Worm (Caenorhabditis elegans) whole organism, L1 larva: Measurements from ENCODE around the gene T28A8.5.

ENCODE experiments used
- C04F5.9 ChIP-seq: sonication (generic microtip); optimal IDR thresholded peaks from 2 replicates; lab custom pipeline; 2016; ENCODE audit warnings: missing genetic modification characterization, missing compliant biosample characterization
- C16A3.4 ChIP-seq: fragments of 150-350 bp; optimal IDR thresholded peaks from 2 replicates; lab custom pipeline; 2014; ENCODE audit warnings: missing biosample characterization, missing genetic modification characterization
- C34B4.2 ChIP-seq: sonication (generic microtip); optimal IDR thresholded peaks from 2 replicates; lab custom pipeline; 2017; ENCODE audit warnings: mild to moderate bottlenecking, missing genetic modification characterization, missing compliant biosample characterization
- F16B12.6 ChIP-seq: fragments of 150-350 bp; optimal IDR thresholded peaks from 2 replicates; lab custom pipeline; 2014; ENCODE audit warnings: missing biosample characterization, missing genetic modification characterization
- Y116A8C.19 ChIP-seq: sonication (generic microtip); optimal IDR thresholded peaks from 2 replicates; lab custom pipeline; 2016; ENCODE audit warnings: missing compliant biosample characterization, missing genetic modification characterization, borderline replicate concordance
- aha-1 ChIP-seq: fragments of 150-350 bp; optimal IDR thresholded peaks from 2 replicates; lab custom pipeline; 2014; ENCODE audit warnings: missing biosample characterization, missing genetic modification characterization
- alr-1 ChIP-seq: fragments of 200-800 bp; sonication (Bioruptor generic); optimal IDR thresholded peaks from 2 replicates; lab custom pipeline; 2018; ENCODE audit warnings: borderline replicate concordance, mild to moderate bottlenecking, missing genetic modification characterization, missing compliant biosample characterization
- ceh-8 ChIP-seq: fragments of 200-800 bp; sonication (Bioruptor generic); optimal IDR thresholded peaks from 2 replicates; lab custom pipeline; 2018; ENCODE audit warnings: mild to moderate bottlenecking, missing genetic modification characterization, moderate library complexity, missing compliant biosample characterization
- ceh-88 ChIP-seq: fragments of 200-800 bp; sonication (Bioruptor generic); IDR thresholded peaks from 2 replicates; pipeline ENCODE4 v1.3.6; 2022; ENCODE audit warnings: missing genetic modification characterization, missing compliant biosample characterization
- ceh-90 ChIP-seq: sonication (generic microtip); optimal IDR thresholded peaks from 2 replicates; lab custom pipeline; 2016; ENCODE audit warnings: missing genetic modification characterization, missing compliant biosample characterization
- efl-1 ChIP-seq, 4 experiments: fragments of 150-350 bp; optimal IDR thresholded peaks in 3 of 4; peaks in 1 of 4; 1 replicate in 1 of 4; 2 replicates in 3 of 4; lab custom pipeline; 2014; ENCODE audit warnings: missing biosample characterization in 2 of 4, missing genetic modification characterization in 2 of 4, missing genetic modification reagents in 2 of 4
- efl-3 ChIP-seq: fragments of 200-800 bp; sonication (Bioruptor generic); optimal IDR thresholded peaks from 2 replicates; lab custom pipeline; 2018; ENCODE audit warnings: mild to moderate bottlenecking, missing genetic modification characterization, missing compliant biosample characterization
- elt-2 ChIP-seq: sonication (generic microtip); optimal IDR thresholded peaks from 2 replicates; lab custom pipeline; 2016; ENCODE audit warnings: missing genetic modification characterization, mild to moderate bottlenecking, inconsistent platforms, missing compliant biosample characterization, missing genetic modification reagents
- elt-3 ChIP-seq, 6 experiments: fragments of 150-350 bp in 1 of 6; sonication (generic microtip); optimal IDR thresholded peaks; 2 replicates each; lab custom pipeline; 2017 to 2018; ENCODE audit warnings: missing biosample characterization in 6 of 6, missing genetic modification characterization in 6 of 6, inconsistent platforms in 1 of 6
- fkh-10 ChIP-seq: sonication (generic microtip); optimal IDR thresholded peaks from 2 replicates; lab custom pipeline; 2017; ENCODE audit warnings: missing biosample characterization, missing genetic modification reagents, missing genetic modification characterization
- fkh-8 ChIP-seq: sonication (generic microtip); optimal IDR thresholded peaks from 2 replicates; lab custom pipeline; 2016; ENCODE audit warnings: mild to moderate bottlenecking, missing genetic modification characterization, missing compliant biosample characterization
- grh-1 ChIP-seq: fragments of 200-800 bp; sonication (Bioruptor generic); IDR thresholded peaks from 2 replicates; pipeline ENCODE4 v1.3.6; 2022; ENCODE audit warnings: missing genetic modification reagents, missing genetic modification characterization, missing compliant biosample characterization
- hpl-2 ChIP-seq: fragments of 150-350 bp; optimal IDR thresholded peaks from 2 replicates; lab custom pipeline; 2014; ENCODE audit warnings: missing biosample characterization, missing genetic modification reagents, missing genetic modification characterization
- isw-1 ChIP-seq: fragments of 200-800 bp; sonication (Bioruptor generic); IDR thresholded peaks from 2 replicates; pipeline ENCODE4 v1.3.6; 2022; ENCODE audit warnings: missing genetic modification characterization, missing compliant biosample characterization
- lin-13 ChIP-seq: fragments of 150-350 bp; optimal IDR thresholded peaks from 2 replicates; lab custom pipeline; 2014; ENCODE audit warnings: missing biosample characterization, missing genetic modification reagents, missing genetic modification characterization
- lin-14 ChIP-seq: fragments of 200-800 bp; sonication (Bioruptor generic); optimal IDR thresholded peaks from 2 replicates; lab custom pipeline; 2018; ENCODE audit warnings: mild to moderate bottlenecking, missing genetic modification characterization, moderate library complexity, missing compliant biosample characterization
- lin-15B ChIP-seq: fragments of 150-350 bp; sonication (generic microtip); optimal IDR thresholded peaks from 3 replicates; lab custom pipeline; 2014; ENCODE audit warnings: missing biosample characterization, missing genetic modification characterization
- lin-39 ChIP-seq: fragments of 150-350 bp; optimal IDR thresholded peaks from 2 replicates; lab custom pipeline; 2014; ENCODE audit warnings: missing biosample characterization, missing genetic modification reagents, missing genetic modification characterization
- mab-9 ChIP-seq: fragments of 200-800 bp; sonication (Bioruptor generic); IDR thresholded peaks from 2 replicates; pipeline ENCODE4 v1.3.6; 2022; ENCODE audit warnings: missing genetic modification reagents, missing genetic modification characterization, missing compliant biosample characterization
- mdl-1 ChIP-seq, 2 experiments: fragments of 150-350 bp; optimal IDR thresholded peaks; 2 replicates each; lab custom pipeline; 2014 to 2017; ENCODE audit warnings: missing biosample characterization in 2 of 2, missing genetic modification characterization in 2 of 2, inconsistent platforms in 1 of 2
- mef-2 ChIP-seq: fragments of 150-350 bp; optimal IDR thresholded peaks from 2 replicates; lab custom pipeline; 2014; ENCODE audit warnings: missing biosample characterization, missing genetic modification characterization
- nhr-12 ChIP-seq: sonication (generic microtip); optimal IDR thresholded peaks from 2 replicates; lab custom pipeline; 2017; ENCODE audit warnings: missing biosample characterization, missing genetic modification characterization
- nhr-19 ChIP-seq: fragments of 200-800 bp; sonication (Bioruptor generic); conservative IDR thresholded peaks from 2 replicates; pipeline ENCODE4 v1.3.6; 2022; ENCODE audit warnings: missing genetic modification characterization, missing compliant biosample characterization
- nhr-71 ChIP-seq: sonication (generic microtip); optimal IDR thresholded peaks from 2 replicates; lab custom pipeline; 2016; ENCODE audit warnings: mild to moderate bottlenecking, missing genetic modification characterization, moderate library complexity, missing compliant biosample characterization
- nhr-85 ChIP-seq: sonication (generic microtip); peaks from one replicate; lab custom pipeline; 2016; ENCODE audit warnings: missing genetic modification characterization, inconsistent platforms, missing compliant biosample characterization
- nhr-90 ChIP-seq: sonication (generic microtip); optimal IDR thresholded peaks from 2 replicates; lab custom pipeline; 2016; ENCODE audit warnings: mild to moderate bottlenecking, missing genetic modification characterization, missing compliant biosample characterization; ENCODE audit not compliant: poor library complexity
- pax-3 ChIP-seq: fragments of 200-800 bp; sonication (Bioruptor generic); optimal IDR thresholded peaks from 2 replicates; lab custom pipeline; 2018; ENCODE audit warnings: mild to moderate bottlenecking, missing genetic modification characterization, moderate library complexity, missing compliant biosample characterization
- sup-37 ChIP-seq: fragments of 200-800 bp; sonication (Bioruptor generic); optimal IDR thresholded peaks from 2 replicates; lab custom pipeline; 2018; ENCODE audit warnings: mild to moderate bottlenecking, missing genetic modification characterization, missing compliant biosample characterization
- swsn-7 ChIP-seq: sonication (generic microtip); optimal IDR thresholded peaks from 2 replicates; lab custom pipeline; 2016; ENCODE audit warnings: missing genetic modification characterization, missing compliant biosample characterization
- tlp-1 ChIP-seq: fragments of 150-350 bp; optimal IDR thresholded peaks from 2 replicates; lab custom pipeline; 2014; ENCODE audit warnings: missing biosample characterization, missing genetic modification characterization
- unc-130 ChIP-seq: fragments of 150-350 bp; optimal IDR thresholded peaks from 2 replicates; lab custom pipeline; 2017; ENCODE audit warnings: missing biosample characterization, missing genetic modification characterization, inconsistent platforms
- unc-30 ChIP-seq: sonication (generic microtip); optimal IDR thresholded peaks from 2 replicates; lab custom pipeline; 2017; ENCODE audit warnings: missing biosample characterization, missing genetic modification characterization
- unc-86 ChIP-seq: sonication (generic microtip); optimal IDR thresholded peaks from 2 replicates; lab custom pipeline; 2016; ENCODE audit warnings: missing genetic modification characterization, missing compliant biosample characterization
- vab-15 ChIP-seq: sonication (generic microtip); optimal IDR thresholded peaks from 2 replicates; lab custom pipeline; 2017; ENCODE audit warnings: missing genotype, mild to moderate bottlenecking, missing genetic modification characterization, missing compliant biosample characterization
- zag-1 ChIP-seq: fragments of 150-350 bp; optimal IDR thresholded peaks from 2 replicates; lab custom pipeline; 2014; ENCODE audit warnings: missing biosample characterization, missing genetic modification characterization

T28A8.5 gene

DNA sequence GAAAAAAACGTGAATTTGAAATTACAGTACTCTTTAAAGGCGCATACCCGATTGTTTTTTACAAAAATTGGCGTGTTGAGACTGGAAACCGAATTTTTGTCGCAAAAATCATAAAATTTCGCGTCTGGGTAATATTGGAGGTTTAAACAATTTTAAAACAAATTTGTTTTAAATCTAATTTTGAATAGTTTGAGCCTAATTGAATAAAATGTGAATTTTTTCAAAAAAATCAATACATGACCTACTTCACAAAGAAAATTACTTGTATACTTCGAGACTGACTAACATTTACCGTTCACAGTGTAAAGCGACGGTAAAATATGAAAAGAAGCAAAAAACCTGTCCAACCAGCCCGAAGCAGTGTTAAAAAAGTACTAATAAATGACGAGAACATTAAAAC is 44.1 kb upstream of the T28A8.5 start:
- no peak for TF ChIP-seq lin-14
- no peak for TF ChIP-seq nhr-90 (tag; lab: Kevin White, UChicago)
- no peak for TF ChIP-seq Y116A8C.19 (tag; lab: Kevin White, UChicago)
- no peak for TF ChIP-seq nhr-71
- no peak for TF ChIP-seq C16A3.4 (tag; lab: Kevin White, UChicago)
- TF ChIP-seq lin-15B, result no peak
- no peak for TF ChIP-seq sup-37 (GFP tag; lab: Kevin White, UChicago)
- TF ChIP-seq mab-9, result no peak
- no peak for TF ChIP-seq pax-3 (tag; lab: Kevin White, UChicago)
- no peak for TF ChIP-seq C04F5.9 (tag; lab: Kevin White, UChicago)
- TF ChIP-seq nhr-19 (GFP tag; lab: Robert Waterston, UW), result no peak
- no peak for TF ChIP-seq isw-1 (GFP tag; lab: Robert Waterston, UW)
- no peak for TF ChIP-seq ceh-90 (tag; lab: Kevin White, UChicago)
- no peak for TF ChIP-seq vab-15 (tag; lab: Kevin White, UChicago)
- TF ChIP-seq nhr-12 (tag; lab: Kevin White, UChicago), result no peak
- TF ChIP-seq hpl-2, result no peak
- no peak for TF ChIP-seq aha-1
- no peak for TF ChIP-seq lin-13 (GFP tag; lab: Kevin White, UChicago)
- no peak for TF ChIP-seq ceh-8 (GFP tag; lab: Kevin White, UChicago)
- no peak for TF ChIP-seq efl-3
- TF ChIP-seq, all 84 proteins: peak for 0

DNA sequence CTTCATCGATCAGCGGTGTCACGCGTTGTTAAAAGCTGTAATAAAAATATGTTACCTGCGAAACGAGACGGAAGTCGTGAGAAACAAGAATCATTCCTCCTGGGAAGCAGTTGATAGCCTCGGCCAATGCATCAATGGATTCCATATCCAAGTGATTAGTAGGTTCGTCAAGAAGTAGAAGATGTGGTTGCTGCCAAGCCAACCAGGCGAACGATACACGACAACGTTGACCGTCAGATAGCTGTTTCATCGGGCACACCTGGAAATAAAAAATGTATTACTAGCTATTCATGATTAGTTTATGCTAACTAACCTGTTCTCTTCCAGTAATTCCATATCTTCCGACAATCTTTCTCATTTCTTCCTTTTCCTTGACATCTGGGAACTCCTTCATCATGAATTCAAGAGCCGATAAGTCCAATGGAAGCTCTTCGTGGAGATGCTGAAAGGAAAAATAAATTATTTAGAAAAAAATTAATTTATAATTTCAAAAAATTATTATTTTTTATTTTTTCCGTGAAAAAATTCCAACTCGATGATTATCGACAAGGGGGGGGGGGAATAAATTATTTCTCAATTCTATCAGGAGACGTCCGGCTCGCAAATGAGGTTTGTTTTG is 42.3 kb upstream of the T28A8.5 start, which contains the start of gene tag-164:
TSS of gene tag-164 (plus strand) at position 569 of the 619 bp plus-strand sequence.
- TF ChIP-seq unc-86, result no peak
- no peak for TF ChIP-seq F16B12.6 (tag; lab: Kevin White, UChicago)
- no peak for TF ChIP-seq elt-3 (tag; optimal IDR thresholded peaks at IDR 0.05; lab: Kevin White, UChicago)
- no peak for TF ChIP-seq ceh-90 (tag; lab: Kevin White, UChicago)
- no peak for TF ChIP-seq unc-130 (tag; lab: Kevin White, UChicago)
- TF ChIP-seq swsn-7 (tag; lab: Kevin White, UChicago), result no peak
- no peak for TF ChIP-seq fkh-8 (tag; lab: Kevin White, UChicago)
- no peak for TF ChIP-seq mef-2 (tag; lab: Kevin White, UChicago)

DNA sequence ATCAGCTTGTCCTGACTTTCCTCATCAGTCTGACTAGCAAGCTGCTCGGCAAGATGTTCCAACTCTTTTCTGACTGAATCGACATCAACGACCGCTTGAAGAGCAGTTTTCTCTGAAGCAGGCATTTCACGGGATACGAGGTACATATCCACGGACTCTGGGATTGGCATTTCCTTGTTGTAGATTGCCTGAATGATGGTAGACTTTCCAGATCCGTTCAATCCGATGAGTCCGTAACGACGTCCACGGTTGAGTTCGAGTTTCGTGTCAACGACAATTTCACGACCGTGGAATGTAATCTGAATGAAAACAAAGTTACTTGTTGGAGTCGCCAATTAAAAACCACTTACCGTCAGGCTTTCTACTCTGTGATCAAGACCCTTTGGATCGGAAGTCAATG is 39.9 kb upstream of the T28A8.5 start:
- TF ChIP-seq unc-30 (tag; lab: Kevin White, UChicago) (no peak), efl-1 (optimal IDR thresholded peaks at IDR 0.05; lab: Kevin White, UChicago) (no peak), efl-1 (GFP tag; optimal IDR thresholded peaks at IDR 0.05 in 1 of 2; lab: Kevin White, UChicago) (peak in 1 of 2 experiments; percentile 61), nhr-85 (tag; lab: Kevin White, UChicago) (peak; percentile 67)

DNA sequence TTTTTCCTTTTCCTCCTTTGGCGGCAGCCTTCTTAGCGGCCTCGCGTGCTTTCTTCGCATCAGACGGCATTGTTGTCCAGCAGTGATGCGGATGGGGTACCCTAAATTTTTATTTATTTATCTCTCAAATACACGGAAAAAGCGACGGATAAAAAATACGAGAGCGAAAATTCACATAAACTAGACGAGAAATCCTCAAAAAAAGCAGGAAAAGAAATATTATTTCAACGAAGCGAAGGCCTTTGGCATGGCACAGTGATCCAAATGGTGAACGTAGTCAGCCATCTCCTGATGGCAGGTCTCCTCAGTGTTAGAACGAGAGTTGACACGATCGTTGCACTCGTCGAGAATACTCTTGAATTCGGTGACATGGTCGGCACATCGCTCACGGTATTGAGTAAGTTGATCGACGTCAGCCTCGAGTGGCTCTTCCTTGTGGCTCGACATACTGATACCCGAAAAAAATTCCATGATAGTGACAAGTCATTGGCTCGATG is 39.2 kb upstream of the T28A8.5 start, which contains the start of the genes abcf-2 and T27E9.2:
TSS of gene abcf-2 (minus strand) at position 101 of the 497 bp plus-strand sequence.
TSS of gene T27E9.2 (minus strand) at position 447 of the 497 bp plus-strand sequence.
- no peak for TF ChIP-seq lin-39 (tag; lab: Kevin White, UChicago)
- TF ChIP-seq efl-1 (optimal IDR thresholded peaks at IDR 0.05; lab: Kevin White, UChicago), result no peak
- TF ChIP-seq efl-1 (GFP tag; optimal IDR thresholded peaks at IDR 0.05 in 1 of 2; lab: Kevin White, UChicago), result peak in 1 of 2 experiments; percentile 86

DNA sequence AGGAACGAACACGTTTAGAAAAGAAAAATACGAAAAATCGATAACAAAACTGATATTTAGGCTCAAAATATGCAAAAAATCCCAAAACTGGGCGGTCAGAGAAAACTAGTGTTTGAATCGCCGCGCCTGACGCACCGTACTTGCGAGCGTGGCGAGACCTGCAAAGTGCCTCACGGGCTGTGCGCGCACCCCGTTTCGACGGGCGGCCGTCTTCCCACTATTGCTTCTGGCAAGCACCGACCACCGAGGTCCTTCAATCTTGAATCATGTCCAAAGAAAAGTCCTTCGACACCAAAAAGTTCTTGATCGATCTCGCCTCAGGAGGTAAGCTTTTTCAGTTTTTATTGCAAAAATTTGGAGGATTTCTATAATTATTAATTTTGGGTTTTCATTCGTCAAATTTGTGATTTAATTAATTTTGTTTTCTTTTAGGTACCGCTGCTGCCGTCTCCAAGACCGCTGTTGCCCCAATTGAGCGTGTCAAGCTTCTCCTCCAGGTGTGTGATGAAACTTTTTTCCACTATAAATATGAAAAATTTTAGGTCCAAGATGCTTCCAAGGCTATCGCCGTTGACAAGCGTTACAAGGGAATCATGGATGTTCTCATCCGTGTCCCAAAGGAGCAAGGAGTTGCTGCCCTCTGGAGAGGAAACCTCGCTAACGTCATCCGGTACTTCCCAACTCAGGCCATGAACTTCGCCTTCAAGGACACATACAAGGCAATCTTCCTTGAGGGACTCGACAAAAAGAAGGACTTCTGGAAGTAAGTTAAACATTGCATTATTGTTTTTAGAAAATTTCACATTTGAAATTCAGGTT is 38.3 kb upstream of the T28A8.5 start, which contains the start of gene ant-1.1:
TSS of gene ant-1.1 (plus strand) at position 199 of the 819 bp plus-strand sequence.
- peak; percentile 96 for TF ChIP-seq lin-13 (GFP tag; lab: Kevin White, UChicago)
- peak; percentile 70 for TF ChIP-seq fkh-10 (GFP tag; lab: Kevin White, UChicago)
- no peak for TF ChIP-seq Y116A8C.19 (tag; lab: Kevin White, UChicago)
- peak; percentile 97 for TF ChIP-seq isw-1 (GFP tag; lab: Robert Waterston, UW)
- no peak for TF ChIP-seq tlp-1 (tag; lab: Kevin White, UChicago)
- TF ChIP-seq unc-86, result peak; percentile 95
- TF ChIP-seq zag-1 (tag; lab: Kevin White, UChicago), result no peak
- TF ChIP-seq ceh-88 (GFP tag; lab: Robert Waterston, UW), result peak; percentile 92
- TF ChIP-seq lin-15B, result peak; percentile 94
- TF ChIP-seq lin-39 (tag; lab: Kevin White, UChicago), result peak; percentile 75
- peak; percentile 93 for TF ChIP-seq mab-9
- peak; percentile 97 for TF ChIP-seq nhr-19 (GFP tag; lab: Robert Waterston, UW)
- peak; percentile 59 for TF ChIP-seq elt-2 (tag; lab: Kevin White, UChicago)
- TF ChIP-seq grh-1 (GFP tag; lab: Robert Waterston, UW), result peak; percentile 93
- TF ChIP-seq C34B4.2 (tag; lab: Kevin White, UChicago), result peak; percentile 100
- TF ChIP-seq alr-1 (tag; lab: Kevin White, UChicago), result no peak
- peak in 1 of 2 experiments; percentile 73 for TF ChIP-seq mdl-1 (tag; optimal IDR thresholded peaks at IDR 0.05; lab: Kevin White, UChicago)
